Fruit fly (Drosophila melanogaster) whole organism, embryonic: ENCODE results near the gene CG8236.
A peak's percentile ranks its signal among the peaks of the same experiment; 100 is the strongest.

Source experiments
- Aef1 ChIP-seq: fragments of 200-800 bp; sonication (Bioruptor generic); IDR thresholded peaks from 3 replicates; pipeline ENCODE4 v1.3.6; 2022; ENCODE audit warnings: missing biosample characterization, missing genetic modification characterization
- Asciz ChIP-seq: fragments of 200-800 bp; sonication (Bioruptor generic); optimal IDR thresholded peaks from 2 replicates; lab custom pipeline; 2017; ENCODE audit warnings: missing biosample characterization, mild to moderate bottlenecking, missing genetic modification characterization, missing genetic modification reagents
- CG10209 ChIP-seq: fragments of 200-800 bp; sonication (Bioruptor generic); optimal IDR thresholded peaks from 3 replicates; lab custom pipeline; 2017; ENCODE audit warnings: missing biosample characterization, mild to moderate bottlenecking, missing genetic modification characterization, missing genetic modification reagents
- CG10267 ChIP-seq: fragments of 200-800 bp; sonication (Bioruptor generic); optimal IDR thresholded peaks from 2 replicates; lab custom pipeline; 2018; ENCODE audit warnings: missing biosample characterization, mild to moderate bottlenecking, missing genetic modification characterization, moderate library complexity
- CG11456 ChIP-seq: fragments of 200-800 bp; sonication (Bioruptor generic); IDR thresholded peaks from 3 replicates; pipeline ENCODE4 v1.3.6; 2022; ENCODE audit warnings: missing biosample characterization, missing genetic modification characterization
- CG12659 ChIP-seq: fragments of 200-800 bp; sonication (Bioruptor generic); optimal IDR thresholded peaks from 3 replicates; lab custom pipeline; 2017; ENCODE audit warnings: mild to moderate bottlenecking, missing biosample characterization, missing genetic modification reagents, missing genetic modification characterization
- CG14441 ChIP-seq: fragments of 200-800 bp; sonication (Bioruptor generic); IDR thresholded peaks from 2 replicates; pipeline ENCODE4 v1.3.6; 2022; ENCODE audit warnings: missing biosample characterization, missing genetic modification characterization
- CG14860 ChIP-seq: fragments of 200-800 bp; sonication (Bioruptor generic); IDR thresholded peaks from 3 replicates; pipeline ENCODE4 v1.3.6; 2022; ENCODE audit warnings: missing biosample characterization, missing genetic modification characterization; ENCODE audit not compliant: partially characterized antibody
- CG17829 ChIP-seq: fragments of 200-800 bp; optimal IDR thresholded peaks from 2 replicates; lab custom pipeline; 2019; ENCODE audit warnings: missing biosample characterization, mild to moderate bottlenecking, missing genetic modification characterization, moderate library complexity
- CG17912 ChIP-seq: fragments of 200-800 bp; sonication (Bioruptor generic); optimal IDR thresholded peaks from 2 replicates; lab custom pipeline; 2018; ENCODE audit warnings: missing biosample characterization, mild to moderate bottlenecking, missing genetic modification characterization
- CG1792 ChIP-seq: fragments of 200-800 bp; sonication (Bioruptor generic); optimal IDR thresholded peaks from 2 replicates; lab custom pipeline; 2016; ENCODE audit warnings: missing biosample characterization, missing genetic modification characterization
- CG2116 ChIP-seq: fragments of 200-800 bp; sonication (Bioruptor generic); optimal IDR thresholded peaks from 3 replicates; lab custom pipeline; 2018; ENCODE audit warnings: missing biosample characterization, mild to moderate bottlenecking, missing genetic modification characterization
- CG2889 ChIP-seq: fragments of 200-800 bp; sonication (Bioruptor generic); IDR thresholded peaks from 3 replicates; pipeline ENCODE4 v1.3.6; 2022; ENCODE audit warnings: missing biosample characterization, missing genetic modification characterization
- CG33213 ChIP-seq: fragments of 200-800 bp; sonication (Bioruptor generic); optimal IDR thresholded peaks from 3 replicates; lab custom pipeline; 2016; ENCODE audit warnings: missing biosample characterization, missing genetic modification characterization
- CG43689 ChIP-seq: fragments of 200-800 bp; sonication (Bioruptor generic); IDR thresholded peaks from 2 replicates; pipeline ENCODE4 v1.3.6; 2022; ENCODE audit warnings: missing biosample characterization, missing genetic modification characterization
- CG7372 ChIP-seq: fragments of 200-800 bp; sonication (Bioruptor generic); IDR thresholded peaks from 2 replicates; pipeline ENCODE4 v1.3.6; 2022; ENCODE audit warnings: missing biosample characterization, missing genetic modification characterization
- CG8924 ChIP-seq: fragments of 200-800 bp; optimal IDR thresholded peaks from 3 replicates; lab custom pipeline; 2019; ENCODE audit warnings: missing biosample characterization, mild to moderate bottlenecking, missing genetic modification characterization, moderate library complexity
- CG9437 ChIP-seq: fragments of 200-800 bp; sonication (Bioruptor generic); optimal IDR thresholded peaks from 2 replicates; lab custom pipeline; 2018; ENCODE audit warnings: missing biosample characterization, mild to moderate bottlenecking, missing genetic modification characterization
- CoRest ChIP-seq: fragments of 200-800 bp; sonication (Bioruptor generic); optimal IDR thresholded peaks from 3 replicates; lab custom pipeline; 2018; ENCODE audit warnings: missing biosample characterization, mild to moderate bottlenecking, missing genetic modification characterization, moderate library complexity
- D ChIP-seq, 2 experiments: fragments of 200-800 bp in 1 of 2; fragments of >200 bp in 1 of 2; sonication (Bioruptor generic) in 1 of 2; optimal IDR thresholded peaks; 2 replicates in 1 of 2; 3 replicates in 1 of 2; lab custom pipeline; 2017; ENCODE audit warnings: mild to moderate bottlenecking in 1 of 2, missing biosample characterization in 1 of 2, missing genetic modification characterization in 1 of 2, missing genetic modification reagents in 1 of 2
- E2f1 ChIP-seq: fragments of 200-800 bp; sonication (Bioruptor generic); IDR thresholded peaks from 2 replicates; pipeline ENCODE4 v1.3.6; 2022; ENCODE audit warnings: missing biosample characterization, missing genetic modification characterization
- Fer2 ChIP-seq: fragments of 200-800 bp; sonication (Bioruptor generic); optimal IDR thresholded peaks from 2 replicates; lab custom pipeline; 2018; ENCODE audit warnings: missing biosample characterization, mild to moderate bottlenecking, missing genetic modification characterization, moderate library complexity
- HmgD ChIP-seq: fragments of 200-800 bp; sonication (Bioruptor generic); optimal IDR thresholded peaks from 3 replicates; lab custom pipeline; 2016; ENCODE audit warnings: missing biosample characterization, missing genetic modification characterization
- MESR4 ChIP-seq: fragments of 200-800 bp; sonication (Bioruptor generic); optimal IDR thresholded peaks from 2 replicates; lab custom pipeline; 2018; ENCODE audit warnings: missing biosample characterization, mild to moderate bottlenecking, missing genetic modification characterization, moderate library complexity
- Mrtf ChIP-seq: fragments of 200-800 bp; sonication (Bioruptor generic); IDR thresholded peaks from 3 replicates; pipeline ENCODE4 v1.3.6; 2022; ENCODE audit warnings: missing biosample characterization, missing genetic modification characterization
- Nf-YA ChIP-seq: fragments of 200-800 bp; sonication (Bioruptor generic); IDR thresholded peaks from 2 replicates; pipeline ENCODE4 v1.3.6; 2022; ENCODE audit warnings: missing biosample characterization, missing genetic modification characterization
- Opbp ChIP-seq: fragments of 200-800 bp; sonication (Bioruptor generic); IDR thresholded peaks from 3 replicates; pipeline ENCODE4 v1.3.6; 2022; ENCODE audit warnings: missing biosample characterization, missing genetic modification characterization; ENCODE audit not compliant: partially characterized antibody
- Sin3A ChIP-seq: fragments of >200 bp; optimal IDR thresholded peaks from 2 replicates; lab custom pipeline; 2018
- Six4 ChIP-seq: fragments of 200-800 bp; sonication (Bioruptor generic); optimal IDR thresholded peaks from 2 replicates; lab custom pipeline; 2016; ENCODE audit warnings: missing biosample characterization, missing genetic modification characterization
- Usf ChIP-seq: fragments of 200-800 bp; sonication (Bioruptor generic); optimal IDR thresholded peaks from 2 replicates; lab custom pipeline; 2017; ENCODE audit warnings: missing genotype, missing biosample characterization, missing genetic modification characterization
- Xrp1 ChIP-seq: fragments of 200-800 bp; sonication (Bioruptor generic); IDR thresholded peaks from 2 replicates; pipeline ENCODE4 v1.3.6; 2022; ENCODE audit warnings: missing biosample characterization, missing genetic modification characterization
- ab ChIP-seq: fragments of 200-800 bp; sonication (Bioruptor generic); optimal IDR thresholded peaks from 2 replicates; lab custom pipeline; 2016; ENCODE audit warnings: missing biosample characterization, missing genetic modification characterization
- bowl ChIP-seq: fragments of 200-800 bp; sonication (Bioruptor generic); IDR thresholded peaks from 2 replicates; pipeline ENCODE4 v1.3.6; 2022; ENCODE audit warnings: missing biosample characterization, missing genetic modification characterization
- dmrt99B ChIP-seq: fragments of 200-800 bp; sonication (Bioruptor generic); optimal IDR thresholded peaks from 2 replicates; lab custom pipeline; 2018; ENCODE audit warnings: missing biosample characterization, mild to moderate bottlenecking, missing genetic modification characterization, moderate library complexity
- eve ChIP-seq, 2 experiments: fragments of >200 bp; optimal IDR thresholded peaks; 2 replicates each; lab custom pipeline; 2017; ENCODE audit warnings: missing biosample characterization in 2 of 2, missing genetic modification characterization in 2 of 2
- fd96Cb ChIP-seq: fragments of 200-800 bp; sonication (Bioruptor generic); optimal IDR thresholded peaks from 2 replicates; lab custom pipeline; 2018; ENCODE audit warnings: missing biosample characterization, mild to moderate bottlenecking, missing genetic modification characterization, moderate library complexity
- ftz-f1 ChIP-seq: fragments of 200-800 bp; sonication (Bioruptor generic); optimal IDR thresholded peaks from 2 replicates; lab custom pipeline; 2016; ENCODE audit warnings: missing biosample characterization, missing genetic modification characterization
- gcm2 ChIP-seq: fragments of 200-800 bp; sonication (Bioruptor generic); optimal IDR thresholded peaks from 2 replicates; lab custom pipeline; 2016; ENCODE audit warnings: missing biosample characterization, missing genetic modification characterization
- gfzf ChIP-seq: fragments of 200-800 bp; sonication (Bioruptor generic); optimal IDR thresholded peaks from 2 replicates; lab custom pipeline; 2016; ENCODE audit warnings: missing biosample characterization, mild to moderate bottlenecking, missing genetic modification characterization, moderate library complexity
- ind ChIP-seq: fragments of 200-800 bp; sonication (Bioruptor generic); optimal IDR thresholded peaks from 3 replicates; lab custom pipeline; 2016; ENCODE audit warnings: missing biosample characterization, missing genetic modification characterization
- mam ChIP-seq: fragments of 200-800 bp; sonication (Bioruptor generic); optimal IDR thresholded peaks from 3 replicates; lab custom pipeline; 2016; ENCODE audit warnings: missing biosample characterization, missing genetic modification characterization
- mirr ChIP-seq: fragments of 200-800 bp; sonication (Bioruptor generic); optimal IDR thresholded peaks from 3 replicates; lab custom pipeline; 2018; ENCODE audit warnings: missing biosample characterization, mild to moderate bottlenecking, missing genetic modification characterization
- mld ChIP-seq: fragments of 200-800 bp; sonication (Bioruptor generic); IDR thresholded peaks from 3 replicates; pipeline ENCODE4 v1.3.6; 2022; ENCODE audit warnings: missing biosample characterization, missing genetic modification characterization; ENCODE audit not compliant: partially characterized antibody
- prd ChIP-seq, 3 experiments: fragments of >200 bp in 2 of 3; fragments of 200-800 bp in 1 of 3; sonication (Bioruptor generic) in 1 of 3; optimal IDR thresholded peaks in 2 of 3; IDR thresholded peaks in 1 of 3; 2 replicates in 2 of 3; 3 replicates in 1 of 3; pipeline versions ENCODE4 v1.3.6 to Lab custom; 2017 to 2022; ENCODE audit warnings: missing biosample characterization in 1 of 3, missing genetic modification characterization in 1 of 3
- pros ChIP-seq: fragments of 200-800 bp; sonication (Bioruptor generic); optimal IDR thresholded peaks from 3 replicates; lab custom pipeline; 2019; ENCODE audit warnings: missing biosample characterization, mild to moderate bottlenecking, missing genetic modification characterization, moderate library complexity
- ro ChIP-seq: fragments of 200-800 bp; sonication (Bioruptor generic); IDR thresholded peaks from 2 replicates; pipeline ENCODE4 v1.3.6; 2022; ENCODE audit warnings: missing biosample characterization, missing genetic modification characterization
- run ChIP-seq: fragments of 200-800 bp; sonication (Bioruptor generic); optimal IDR thresholded peaks from 3 replicates; lab custom pipeline; 2018; ENCODE audit warnings: missing biosample characterization, mild to moderate bottlenecking, missing genetic modification characterization
- sima ChIP-seq: fragments of 200-800 bp; sonication (Bioruptor generic); optimal IDR thresholded peaks from 2 replicates; lab custom pipeline; 2016; ENCODE audit warnings: missing biosample characterization, missing genetic modification characterization
- sob ChIP-seq: fragments of 200-800 bp; sonication (Bioruptor generic); IDR thresholded peaks from 2 replicates; pipeline ENCODE4 v1.3.6; 2022; ENCODE audit warnings: missing biosample characterization, missing genetic modification characterization
- wdn ChIP-seq: fragments of 200-800 bp; sonication (Bioruptor generic); IDR thresholded peaks from 2 replicates; pipeline ENCODE4 v1.3.6; 2022; ENCODE audit warnings: missing biosample characterization, missing genetic modification characterization

The CG8236 gene

DNA sequence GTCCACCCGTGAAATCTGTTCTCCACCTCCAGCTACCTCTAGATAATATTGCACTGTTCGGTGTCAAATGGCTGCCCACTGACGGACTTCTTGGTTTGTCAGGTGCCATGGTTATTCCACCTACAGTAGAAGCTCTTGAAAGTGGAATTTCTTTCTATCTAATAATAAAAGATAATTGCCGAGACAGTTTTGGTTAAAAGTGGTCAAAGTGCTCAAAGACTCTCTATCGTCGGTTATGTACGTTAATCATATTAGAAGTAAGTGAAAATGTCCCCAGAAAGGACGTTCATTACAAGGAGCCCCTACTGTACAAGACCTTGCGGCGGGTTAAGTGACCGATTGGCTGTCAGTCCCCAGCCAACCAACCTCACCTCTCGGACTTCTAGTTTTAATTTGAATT lies 25.0 kb upstream of the CG8236 start (continued):
- TF ChIP-seq Opbp (GFP tag; lab: Robert Waterston, UW) = no peak
- TF ChIP-seq gfzf (GFP tag; lab: Kevin White, UChicago) = no peak
- peak; percentile 59; the same call in 1 of the 2 replicates for TF ChIP-seq E2f1 (GFP tag; lab: Robert Waterston, UW)
- peak; percentile 72; the same call in 1 of the 3 replicates for TF ChIP-seq CG11456
- no peak for TF ChIP-seq CG1792 (GFP tag; lab: Kevin White, UChicago)
- TF ChIP-seq mld (GFP tag; lab: Robert Waterston, UW) = no peak
- no peak for TF ChIP-seq dmrt99B (tag; lab: Kevin White, UChicago)
- TF ChIP-seq CG12659 = peak; percentile 11
- TF ChIP-seq gcm2 (GFP tag; lab: Kevin White, UChicago) = peak; percentile 24
- no peak for TF ChIP-seq D (optimal IDR thresholded peaks at IDR 0.05; lab: Kevin White, UChicago)
- TF ChIP-seq D (GFP tag; optimal IDR thresholded peaks at IDR 0.05; lab: Kevin White, UChicago) = no peak
- no peak for TF ChIP-seq ab (GFP tag; lab: Kevin White, UChicago)
- no peak for TF ChIP-seq HmgD (GFP tag; lab: Kevin White, UChicago)
- no peak for TF ChIP-seq sima (GFP tag; lab: Kevin White, UChicago)
- TF ChIP-seq CoRest (tag; lab: Kevin White, UChicago) = peak; percentile 52
- TF ChIP-seq eve (GFP tag; optimal IDR thresholded peaks at IDR 0.05; lab: Kevin White, UChicago) = peak in 1 of 2 experiments; percentile 13
- TF ChIP-seq sob (GFP tag; lab: Robert Waterston, UW) = peak; percentile 42; the same call in 1 of the 2 replicates
- peak; percentile 37 for TF ChIP-seq CG17829 (tag; lab: Kevin White, UChicago)
- TF ChIP-seq CG9437 (GFP tag; lab: Kevin White, UChicago) = peak; percentile 10
- TF ChIP-seq ind (GFP tag; lab: Kevin White, UChicago) = no peak
- no peak for TF ChIP-seq Sin3A (lab: Kevin White, UChicago)
- TF ChIP-seq CG17912 = no peak
- 0 out of 2 replicates have a peak, but pooled peaks have one; percentile 20 for TF ChIP-seq wdn
- TF ChIP-seq Fer2 (tag; lab: Kevin White, UChicago) = no peak
- no peak for TF ChIP-seq CG43689 (GFP tag; lab: Robert Waterston, UW)
- no peak for TF ChIP-seq pros (GFP tag; lab: Kevin White, UChicago)
- no peak for TF ChIP-seq Usf (GFP tag; lab: Kevin White, UChicago)
- TF ChIP-seq run (tag; lab: Kevin White, UChicago) = peak; percentile 9
- TF ChIP-seq CG2116 (GFP tag; lab: Kevin White, UChicago) = no peak
- TF ChIP-seq Mrtf (GFP tag; lab: Robert Waterston, UW) = no peak
- peak; percentile 17 for TF ChIP-seq CG10267 (tag; lab: Kevin White, UChicago)
- no peak for TF ChIP-seq bowl (GFP tag; lab: Robert Waterston, UW)
- no peak for TF ChIP-seq Nf-YA (GFP tag; lab: Robert Waterston, UW)
- peak; percentile 52 for TF ChIP-seq CG14441
- no peak for TF ChIP-seq MESR4
- TF ChIP-seq CG33213 (GFP tag; lab: Kevin White, UChicago) = no peak
- TF ChIP-seq Xrp1 (GFP tag; lab: Robert Waterston, UW) = peak; percentile 44
- TF ChIP-seq CG8924 (tag; lab: Kevin White, UChicago) = peak; percentile 7
- 0 out of 2 replicates have a peak, but pooled peaks have one; percentile 33 for TF ChIP-seq CG7372 (GFP tag; lab: Robert Waterston, UW)
- TF ChIP-seq Six4 (GFP tag; lab: Kevin White, UChicago) = no peak
- no peak for TF ChIP-seq Asciz (GFP tag; lab: Kevin White, UChicago)
- no peak for TF ChIP-seq CG2889 (GFP tag; lab: Robert Waterston, UW)
- TF ChIP-seq CG14860 = no peak
- peak; percentile 44; the same call in 1 of the 3 replicates for TF ChIP-seq Aef1 (GFP tag; lab: Robert Waterston, UW)
- peak; percentile 54 for TF ChIP-seq CG10209 (GFP tag; lab: Kevin White, UChicago)
- 0 out of 2 replicates have a peak, but pooled peaks have one; percentile 15 for TF ChIP-seq ro (GFP tag; lab: Robert Waterston, UW)
- no peak for TF ChIP-seq ftz-f1 (GFP tag; lab: Kevin White, UChicago)
- TF ChIP-seq mam = peak; percentile 2
- no peak for TF ChIP-seq prd (optimal IDR thresholded peaks at IDR 0.05; lab: Kevin White, UChicago)
- TF ChIP-seq prd (GFP tag; IDR thresholded peaks at IDR 0.05; lab: Robert Waterston, UW) = peak; percentile 68
- no peak for TF ChIP-seq fd96Cb (tag; lab: Kevin White, UChicago)
- no peak for TF ChIP-seq mirr
